Fruit fly (Drosophila melanogaster): ENCODE results near the gene CG32053.

Gene CG32053

DNA sequence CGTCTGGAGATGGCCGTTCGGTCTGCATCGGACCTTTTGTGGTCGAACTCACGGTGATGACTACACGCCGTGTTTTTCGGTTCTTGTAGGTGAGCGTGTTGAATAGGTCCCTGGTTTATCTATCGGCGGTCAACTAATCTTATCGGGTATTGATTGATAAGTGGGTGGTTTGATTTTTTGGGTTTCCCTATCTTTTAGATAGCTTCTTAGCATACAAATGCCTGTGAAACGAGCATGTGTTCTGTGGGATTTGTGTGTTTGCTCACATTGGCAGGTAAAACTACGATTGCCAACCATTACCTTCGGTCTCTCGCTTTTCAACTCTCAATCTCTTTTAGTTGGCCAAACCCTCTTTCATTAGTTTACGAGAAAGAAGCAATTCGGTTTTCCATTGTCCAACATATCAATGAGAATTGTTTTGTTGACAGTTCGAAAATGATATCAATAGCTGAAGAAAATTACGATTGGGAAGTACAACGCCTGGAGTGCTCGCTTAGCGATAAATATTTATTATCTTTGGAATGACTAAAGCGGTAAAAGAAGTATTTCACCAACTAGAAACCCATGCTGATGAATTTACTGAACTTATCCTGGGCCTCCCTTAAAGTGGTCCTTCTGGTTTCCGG is at the start of gene CG32053:
Gene CG32053, minus strand, starts transcription at position 69 of the 626 bp plus-strand sequence.
- TF ChIP-seq usp (GFP tag; optimal IDR thresholded peaks at IDR 0.05) (no peak), pan (optimal IDR thresholded peaks at IDR 0.05) (no peak), Dll (optimal IDR thresholded peaks at IDR 0.05) (no peak), psq (optimal IDR thresholded peaks at IDR 0.05) (no peak), CG8478 (optimal IDR thresholded peaks at IDR 0.05) (no peak), EcR (GFP tag; optimal IDR thresholded peaks at IDR 0.05) (no peak)

dm6 chr3L:10110379-10110778 is 18.2 kb upstream of the CG32053 start:
- TF ChIP-seq EcR (GFP tag; optimal IDR thresholded peaks at IDR 0.05) (no peak), psq (optimal IDR thresholded peaks at IDR 0.05) (no peak), pan (optimal IDR thresholded peaks at IDR 0.05) (no peak), CG8478 (optimal IDR thresholded peaks at IDR 0.05) (no peak), usp (GFP tag; optimal IDR thresholded peaks at IDR 0.05) (no peak), Dll (optimal IDR thresholded peaks at IDR 0.05) (no peak)

DNA sequence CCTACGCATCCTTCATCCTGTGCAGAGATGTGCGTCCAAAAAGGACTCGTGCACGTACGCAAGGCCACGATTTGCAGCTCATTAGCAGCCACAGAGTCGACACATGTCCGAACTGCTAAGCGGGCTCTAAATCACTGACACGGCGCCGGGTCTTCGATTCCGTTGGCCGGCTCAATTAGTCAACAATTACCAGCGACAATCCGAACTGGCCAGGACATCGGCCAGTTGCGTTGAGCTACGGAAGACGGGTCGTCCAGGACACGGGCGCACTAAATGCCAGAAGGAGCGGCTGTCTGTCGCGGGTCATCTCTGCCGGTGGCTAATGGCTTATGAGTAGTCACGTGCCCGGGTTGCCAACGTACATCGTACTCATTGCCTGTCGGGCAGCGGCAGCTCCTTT is 13.7 kb upstream of the CG32053 start:
- TF ChIP-seq EcR (GFP tag; optimal IDR thresholded peaks at IDR 0.05) (no peak), Dll (optimal IDR thresholded peaks at IDR 0.05) (no peak), psq (optimal IDR thresholded peaks at IDR 0.05) (no peak), CG8478 (optimal IDR thresholded peaks at IDR 0.05) (no peak)

- TF ChIP-seq EcR (GFP tag; optimal IDR thresholded peaks at IDR 0.05) (no peak), pan (optimal IDR thresholded peaks at IDR 0.05) (no peak), usp (GFP tag; optimal IDR thresholded peaks at IDR 0.05) (no peak)
Measured at dm6 chr3L:10100781-10101180, 8.6 kb upstream of the CG32053 start, which contains the start of gene CG42826. Gene CG42826 (minus strand): TSS chr3L:10100881.

DNA sequence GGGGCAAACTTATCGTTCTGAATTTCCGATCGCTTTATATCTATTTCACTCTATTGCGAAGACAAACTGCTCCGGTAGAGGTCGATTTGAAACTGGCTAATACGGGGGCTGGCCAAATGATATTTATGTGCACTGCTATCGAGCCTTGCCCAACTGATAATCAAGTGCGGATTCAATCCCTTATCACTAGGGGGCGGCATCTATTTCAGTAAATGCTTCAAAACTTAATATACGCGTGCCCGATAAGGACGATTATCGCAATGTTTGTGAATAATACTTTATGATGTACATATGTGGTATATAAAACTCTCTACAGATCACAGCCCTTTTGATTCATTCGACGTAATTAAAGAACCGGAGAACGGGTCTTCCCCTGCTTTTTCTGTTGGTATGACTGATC is 5.9 kb upstream of the CG32053 start, which contains the start of gene Srg2:
Gene Srg2, minus strand, starts transcription at position 101 of the 400 bp plus-strand sequence.
- no peak for TF ChIP-seq pan (optimal IDR thresholded peaks at IDR 0.05)
- no peak for TF ChIP-seq EcR (GFP tag; optimal IDR thresholded peaks at IDR 0.05)
- no peak for TF ChIP-seq psq (optimal IDR thresholded peaks at IDR 0.05)
- TF ChIP-seq usp (GFP tag; optimal IDR thresholded peaks at IDR 0.05): no peak
- TF ChIP-seq Dll (optimal IDR thresholded peaks at IDR 0.05): no peak
- no peak for TF ChIP-seq CG8478 (optimal IDR thresholded peaks at IDR 0.05)

dm6 chr3L:10094722-10095121 is 2.6 kb upstream of the CG32053 start, which contains the start of gene CG32054:
Gene CG32054 (minus strand): TSS chr3L:10094738.
- TF ChIP-seq EcR (GFP tag; optimal IDR thresholded peaks at IDR 0.05) (no peak), pan (optimal IDR thresholded peaks at IDR 0.05) (no peak), usp (GFP tag; optimal IDR thresholded peaks at IDR 0.05) (no peak), Dll (optimal IDR thresholded peaks at IDR 0.05) (no peak), psq (optimal IDR thresholded peaks at IDR 0.05) (no peak), CG8478 (optimal IDR thresholded peaks at IDR 0.05) (no peak)

dm6 chr3L:10089350-10090266 is 2.5 kb downstream of the CG32053 start, which contains the start of gene CG14160:
Gene CG14160 (minus strand): TSS chr3L:10089400.
- TF ChIP-seq pan (optimal IDR thresholded peaks at IDR 0.05): no peak
- TF ChIP-seq Dll (optimal IDR thresholded peaks at IDR 0.05): no peak
- no peak for TF ChIP-seq usp (GFP tag; optimal IDR thresholded peaks at IDR 0.05)
- no peak for TF ChIP-seq psq (optimal IDR thresholded peaks at IDR 0.05)
- TF ChIP-seq EcR (GFP tag; optimal IDR thresholded peaks at IDR 0.05): no peak
- TF ChIP-seq CG8478 (optimal IDR thresholded peaks at IDR 0.05): no peak

dm6 chr3L:10088415-10088814 is 3.7 kb downstream of the CG32053 start:
- TF ChIP-seq usp (GFP tag; optimal IDR thresholded peaks at IDR 0.05) (no peak), Dll (optimal IDR thresholded peaks at IDR 0.05) (no peak), EcR (GFP tag; optimal IDR thresholded peaks at IDR 0.05) (no peak), CG8478 (optimal IDR thresholded peaks at IDR 0.05) (no peak), psq (optimal IDR thresholded peaks at IDR 0.05) (no peak), pan (optimal IDR thresholded peaks at IDR 0.05) (no peak)

DNA sequence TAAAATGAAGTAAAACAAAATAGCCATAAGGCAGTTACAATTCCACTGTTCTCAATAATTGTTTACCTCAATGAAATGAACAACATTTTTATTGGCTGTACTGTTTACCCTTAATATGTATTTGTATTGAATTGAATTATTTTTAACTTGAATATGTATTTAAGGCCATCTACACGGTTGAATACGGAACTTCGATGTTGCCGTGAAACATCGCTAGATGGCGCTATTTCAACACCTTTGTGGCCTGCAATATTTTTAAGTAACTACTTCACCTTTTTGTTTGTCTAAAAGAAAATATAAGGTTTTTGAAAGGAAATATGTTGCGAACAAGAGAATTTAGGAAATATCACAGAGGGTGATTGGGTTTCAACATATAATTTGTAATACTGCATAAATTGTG is 13.6 kb downstream of the CG32053 start:
- TF ChIP-seq usp (GFP tag; optimal IDR thresholded peaks at IDR 0.05): no peak
- no peak for TF ChIP-seq EcR (GFP tag; optimal IDR thresholded peaks at IDR 0.05)
- no peak for TF ChIP-seq psq (optimal IDR thresholded peaks at IDR 0.05)
- no peak for TF ChIP-seq CG8478 (optimal IDR thresholded peaks at IDR 0.05)
- no peak for TF ChIP-seq pan (optimal IDR thresholded peaks at IDR 0.05)
- TF ChIP-seq Dll (optimal IDR thresholded peaks at IDR 0.05): no peak

- TF ChIP-seq CG8478 (optimal IDR thresholded peaks at IDR 0.05) (no peak), Dll (optimal IDR thresholded peaks at IDR 0.05) (no peak), pan (optimal IDR thresholded peaks at IDR 0.05) (no peak), EcR (GFP tag; optimal IDR thresholded peaks at IDR 0.05) (no peak), usp (GFP tag; optimal IDR thresholded peaks at IDR 0.05) (no peak), psq (optimal IDR thresholded peaks at IDR 0.05) (no peak)
Measured at dm6 chr3L:10052586-10052985, 39.6 kb downstream of the CG32053 start.
